Fruit fly (Drosophila melanogaster) whole organism, embryonic: ENCODE data around the gene IscU.
A peak's percentile ranks its signal among the peaks of the same experiment; 100 is the strongest.

Source experiments
- Atf3 ChIP-seq: fragments of 200-800 bp; sonication (Bioruptor generic); optimal IDR thresholded peaks from 3 replicates; lab custom pipeline; 2016; ENCODE audit warnings: missing biosample characterization, missing genetic modification characterization
- Bteb2 ChIP-seq: fragments of 200-800 bp; sonication (Bioruptor generic); optimal IDR thresholded peaks from 2 replicates; lab custom pipeline; 2016; ENCODE audit warnings: missing biosample characterization, missing genetic modification characterization
- CG10267 ChIP-seq: fragments of 200-800 bp; sonication (Bioruptor generic); optimal IDR thresholded peaks from 2 replicates; lab custom pipeline; 2018; ENCODE audit warnings: missing biosample characterization, mild to moderate bottlenecking, missing genetic modification characterization, moderate library complexity
- CG12071 ChIP-seq: fragments of 200-800 bp; sonication (Bioruptor generic); optimal IDR thresholded peaks from 3 replicates; lab custom pipeline; 2018; ENCODE audit warnings: missing biosample characterization, mild to moderate bottlenecking, missing genetic modification characterization
- CG12155 ChIP-seq: fragments of 200-800 bp; sonication (Bioruptor generic); optimal IDR thresholded peaks from 3 replicates; lab custom pipeline; 2016; ENCODE audit warnings: missing biosample characterization, missing genetic modification characterization
- CG12299 ChIP-seq: fragments of 200-800 bp; sonication (Bioruptor generic); optimal IDR thresholded peaks from 2 replicates; lab custom pipeline; 2018; ENCODE audit warnings: missing biosample characterization, mild to moderate bottlenecking, missing genetic modification characterization
- CG12744 ChIP-seq: fragments of 200-800 bp; sonication (Bioruptor generic); optimal IDR thresholded peaks from 2 replicates; lab custom pipeline; 2016; ENCODE audit warnings: missing biosample characterization, missing genetic modification characterization
- CG15601 ChIP-seq: fragments of 200-800 bp; sonication (Bioruptor generic); optimal IDR thresholded peaks from 3 replicates; lab custom pipeline; 2019; ENCODE audit warnings: missing biosample characterization, mild to moderate bottlenecking, missing genetic modification characterization, moderate library complexity
- CG1647 ChIP-seq: fragments of 200-800 bp; sonication (Bioruptor generic); optimal IDR thresholded peaks from 3 replicates; lab custom pipeline; 2016; ENCODE audit warnings: missing biosample characterization, missing genetic modification characterization
- CG17385 ChIP-seq: fragments of 200-800 bp; sonication (Bioruptor generic); optimal IDR thresholded peaks from 3 replicates; lab custom pipeline; 2018; ENCODE audit warnings: missing biosample characterization, mild to moderate bottlenecking, missing genetic modification characterization
- CG17802 ChIP-seq: fragments of 200-800 bp; sonication (Bioruptor generic); optimal IDR thresholded peaks from 2 replicates; lab custom pipeline; 2018; ENCODE audit warnings: missing biosample characterization, mild to moderate bottlenecking, missing genetic modification characterization, moderate library complexity
- CG18011 ChIP-seq: fragments of 200-800 bp; sonication (Bioruptor generic); optimal IDR thresholded peaks from 2 replicates; lab custom pipeline; 2017; ENCODE audit warnings: missing biosample characterization, missing genetic modification characterization, mild to moderate bottlenecking, moderate library complexity, missing genotype
- CG2678 ChIP-seq: fragments of 200-800 bp; sonication (Bioruptor generic); optimal IDR thresholded peaks from 3 replicates; lab custom pipeline; 2019; ENCODE audit warnings: missing biosample characterization, mild to moderate bottlenecking, missing genetic modification characterization, moderate library complexity
- CG30431 ChIP-seq: fragments of 200-800 bp; sonication (Bioruptor generic); optimal IDR thresholded peaks from 2 replicates; lab custom pipeline; 2017; ENCODE audit warnings: missing biosample characterization, missing genetic modification characterization
- CG3163 ChIP-seq: fragments of 200-800 bp; sonication (Bioruptor generic); optimal IDR thresholded peaks from 3 replicates; lab custom pipeline; 2016; ENCODE audit warnings: missing biosample characterization, missing genetic modification characterization
- CG6254 ChIP-seq: fragments of 200-800 bp; sonication (Bioruptor generic); optimal IDR thresholded peaks from 3 replicates; lab custom pipeline; 2017; ENCODE audit warnings: mild to moderate bottlenecking, missing biosample characterization, missing genetic modification reagents, missing genetic modification characterization
- CG7357 ChIP-seq: fragments of 200-800 bp; sonication (Bioruptor generic); IDR thresholded peaks from 3 replicates; pipeline ENCODE4 v1.3.6; 2022; ENCODE audit warnings: missing biosample characterization, missing genetic modification characterization
- CG7839 ChIP-seq: fragments of 200-800 bp; sonication (Bioruptor generic); optimal IDR thresholded peaks from 3 replicates; lab custom pipeline; 2018; ENCODE audit warnings: missing biosample characterization, mild to moderate bottlenecking, missing genetic modification characterization, moderate library complexity
- CG7987 ChIP-seq: fragments of 200-800 bp; sonication (Bioruptor generic); optimal IDR thresholded peaks from 2 replicates; lab custom pipeline; 2018; ENCODE audit warnings: missing biosample characterization, mild to moderate bottlenecking, missing genetic modification characterization, moderate library complexity
- CG9437 ChIP-seq: fragments of 200-800 bp; sonication (Bioruptor generic); optimal IDR thresholded peaks from 2 replicates; lab custom pipeline; 2018; ENCODE audit warnings: missing biosample characterization, mild to moderate bottlenecking, missing genetic modification characterization
- CG9727 ChIP-seq: fragments of 200-800 bp; sonication (Bioruptor generic); optimal IDR thresholded peaks from 3 replicates; lab custom pipeline; 2017; ENCODE audit warnings: missing biosample characterization, mild to moderate bottlenecking, missing genetic modification characterization
- CG9876 ChIP-seq: fragments of 200-800 bp; sonication (Bioruptor generic); optimal IDR thresholded peaks from 2 replicates; lab custom pipeline; 2016; ENCODE audit warnings: missing biosample characterization, missing genetic modification characterization
- Chrac-16 ChIP-seq: fragments of 200-800 bp; sonication (Bioruptor generic); optimal IDR thresholded peaks from 3 replicates; lab custom pipeline; 2016; ENCODE audit warnings: missing biosample characterization, missing genetic modification characterization
- Dbx ChIP-seq: fragments of 200-800 bp; sonication (Bioruptor generic); IDR thresholded peaks from 3 replicates; pipeline ENCODE4 v1.3.6; 2022; ENCODE audit warnings: missing biosample characterization, missing genetic modification characterization
- Dip3 ChIP-seq: fragments of 200-800 bp; sonication (Bioruptor generic); optimal IDR thresholded peaks from 3 replicates; lab custom pipeline; 2016; ENCODE audit warnings: missing biosample characterization, missing genetic modification characterization
- Drgx ChIP-seq: fragments of 200-800 bp; sonication (Bioruptor generic); IDR thresholded peaks from 2 replicates; pipeline ENCODE4 v1.3.6; 2022; ENCODE audit warnings: missing biosample characterization, missing genetic modification characterization
- Ets97D ChIP-seq: fragments of 200-800 bp; sonication (Bioruptor generic); optimal IDR thresholded peaks from 3 replicates; lab custom pipeline; 2016; ENCODE audit warnings: missing biosample characterization, missing genetic modification characterization
- Fer2 ChIP-seq: fragments of 200-800 bp; sonication (Bioruptor generic); optimal IDR thresholded peaks from 2 replicates; lab custom pipeline; 2018; ENCODE audit warnings: missing biosample characterization, mild to moderate bottlenecking, missing genetic modification characterization, moderate library complexity
- H2.0 ChIP-seq: fragments of 200-800 bp; sonication (Bioruptor generic); IDR thresholded peaks from 2 replicates; pipeline ENCODE4 v1.3.6; 2022; ENCODE audit warnings: missing biosample characterization, missing genetic modification characterization
- Hand ChIP-seq: fragments of 200-800 bp; sonication (Bioruptor generic); optimal IDR thresholded peaks from 2 replicates; lab custom pipeline; 2017; ENCODE audit warnings: mild to moderate bottlenecking, missing biosample characterization, missing genetic modification reagents, missing genetic modification characterization
- HmgZ ChIP-seq: fragments of 200-800 bp; sonication (Bioruptor generic); optimal IDR thresholded peaks from 2 replicates; lab custom pipeline; 2018; ENCODE audit warnings: missing biosample characterization, mild to moderate bottlenecking, missing genetic modification characterization
- Max ChIP-seq: fragments of 200-800 bp; sonication (Bioruptor generic); optimal IDR thresholded peaks from 2 replicates; lab custom pipeline; 2016; ENCODE audit warnings: missing biosample characterization, mild to moderate bottlenecking, missing genetic modification characterization
- Mes4 ChIP-seq: fragments of 200-800 bp; sonication (Bioruptor generic); optimal IDR thresholded peaks from 2 replicates; lab custom pipeline; 2016; ENCODE audit warnings: missing biosample characterization, missing genetic modification characterization
- Myb ChIP-seq: fragments of 200-800 bp; sonication (Bioruptor generic); optimal IDR thresholded peaks from 2 replicates; lab custom pipeline; 2016; ENCODE audit warnings: missing biosample characterization, missing genetic modification characterization
- NC2β ChIP-seq: fragments of 200-800 bp; sonication (Bioruptor generic); optimal IDR thresholded peaks from 2 replicates; lab custom pipeline; 2016; ENCODE audit warnings: missing biosample characterization, missing genetic modification characterization
- Sox102F ChIP-seq: fragments of 200-800 bp; sonication (Bioruptor generic); optimal IDR thresholded peaks from 2 replicates; lab custom pipeline; 2018; ENCODE audit warnings: missing biosample characterization, mild to moderate bottlenecking, missing genetic modification characterization, moderate library complexity
- bowl ChIP-seq: fragments of 200-800 bp; sonication (Bioruptor generic); IDR thresholded peaks from 2 replicates; pipeline ENCODE4 v1.3.6; 2022; ENCODE audit warnings: missing biosample characterization, missing genetic modification characterization
- fd102C ChIP-seq: fragments of 200-800 bp; sonication (Bioruptor generic); optimal IDR thresholded peaks from 2 replicates; lab custom pipeline; 2018; ENCODE audit warnings: missing biosample characterization, mild to moderate bottlenecking, missing genetic modification characterization, moderate library complexity
- fd96Cb ChIP-seq: fragments of 200-800 bp; sonication (Bioruptor generic); optimal IDR thresholded peaks from 2 replicates; lab custom pipeline; 2018; ENCODE audit warnings: missing biosample characterization, mild to moderate bottlenecking, missing genetic modification characterization, moderate library complexity
- grn ChIP-seq: fragments of 200-800 bp; sonication (Bioruptor generic); optimal IDR thresholded peaks from 3 replicates; lab custom pipeline; 2017; ENCODE audit warnings: missing biosample characterization, missing genetic modification characterization
- jumu ChIP-seq: fragments of 200-800 bp; sonication (Bioruptor generic); optimal IDR thresholded peaks from 3 replicates; lab custom pipeline; 2016; ENCODE audit warnings: missing biosample characterization, missing genetic modification characterization
- kay ChIP-seq: fragments of 200-800 bp; sonication (Bioruptor generic); optimal IDR thresholded peaks from 2 replicates; lab custom pipeline; 2016; ENCODE audit warnings: missing biosample characterization, missing genetic modification characterization
- peb ChIP-seq: fragments of 200-800 bp; sonication (Bioruptor generic); IDR thresholded peaks from 2 replicates; pipeline ENCODE4 v1.3.6; 2022; ENCODE audit warnings: missing biosample characterization, missing genetic modification characterization
- pros ChIP-seq: fragments of 200-800 bp; sonication (Bioruptor generic); optimal IDR thresholded peaks from 3 replicates; lab custom pipeline; 2019; ENCODE audit warnings: missing biosample characterization, mild to moderate bottlenecking, missing genetic modification characterization, moderate library complexity
- ranshi ChIP-seq: fragments of 200-800 bp; sonication (Bioruptor generic); IDR thresholded peaks from 2 replicates; pipeline ENCODE4 v1.3.6; 2022; ENCODE audit warnings: missing biosample characterization, missing genetic modification characterization
- salm ChIP-seq: fragments of 200-800 bp; sonication (Bioruptor generic); optimal IDR thresholded peaks from 2 replicates; lab custom pipeline; 2018; ENCODE audit warnings: missing biosample characterization, mild to moderate bottlenecking, missing genetic modification characterization
- sc ChIP-seq, 3 experiments: fragments of >200 bp in 2 of 3; fragments of 200-800 bp in 1 of 3; sonication (Bioruptor generic) in 1 of 3; optimal IDR thresholded peaks; 2 replicates in 2 of 3; 3 replicates in 1 of 3; lab custom pipeline; 2017; ENCODE audit warnings: mild to moderate bottlenecking in 1 of 3, missing biosample characterization in 1 of 3, missing genetic modification characterization in 1 of 3, missing genetic modification reagents in 1 of 3
- wor ChIP-seq: fragments of 200-800 bp; sonication (Bioruptor generic); IDR thresholded peaks from 2 replicates; pipeline ENCODE4 v1.3.6; 2022; ENCODE audit warnings: missing biosample characterization, missing genetic modification characterization
- zf30C ChIP-seq: fragments of 200-800 bp; sonication (Bioruptor generic); optimal IDR thresholded peaks from 3 replicates; lab custom pipeline; 2018; ENCODE audit warnings: missing biosample characterization, mild to moderate bottlenecking, missing genetic modification characterization

Gene IscU

dm6 chr3R:8811323-8811936 lies 12.5 kb downstream of the IscU start (continued):
- peak; percentile 98 for TF ChIP-seq CG12155 (GFP tag; lab: Kevin White, UChicago)
- TF ChIP-seq salm, result peak; percentile 98
- peak; percentile 99 for TF ChIP-seq CG1647
- TF ChIP-seq jumu, result peak; percentile 98
- peak; percentile 99 for TF ChIP-seq CG9727 (GFP tag; lab: Kevin White, UChicago)
- TF ChIP-seq CG17802, result peak; percentile 90
- TF ChIP-seq Ets97D, result peak; percentile 93
- TF ChIP-seq CG2678 (tag; lab: Kevin White, UChicago), result peak; percentile 99
- peak; percentile 99 for TF ChIP-seq Sox102F (GFP tag; lab: Kevin White, UChicago)
- TF ChIP-seq Bteb2 (GFP tag; lab: Kevin White, UChicago), result peak; percentile 99
- TF ChIP-seq Hand (GFP tag; lab: Kevin White, UChicago), result peak; percentile 98
- TF ChIP-seq fd96Cb, result peak; percentile 99
- no peak for TF ChIP-seq sc (optimal IDR thresholded peaks at IDR 0.05; lab: Kevin White, UChicago)
- TF ChIP-seq sc (GFP tag; optimal IDR thresholded peaks at IDR 0.05; lab: Kevin White, UChicago), result peak; percentile 96
- peak; percentile 92 for TF ChIP-seq CG3163 (GFP tag; lab: Kevin White, UChicago)
- peak; percentile 97 for TF ChIP-seq bowl
- TF ChIP-seq fd102C (GFP tag; lab: Kevin White, UChicago), result peak; percentile 78
- peak; percentile 96 for TF ChIP-seq CG10267 (tag; lab: Kevin White, UChicago)
- TF ChIP-seq ranshi (GFP tag; lab: Robert Waterston, UW), result peak; percentile 99
- peak; percentile 92 for TF ChIP-seq CG18011 (GFP tag; lab: Kevin White, UChicago)
- TF ChIP-seq CG15601 (tag; lab: Kevin White, UChicago), result peak; percentile 97
- peak; percentile 98 for TF ChIP-seq NC2β (GFP tag; lab: Kevin White, UChicago)
- peak; percentile 97 for TF ChIP-seq CG7987
- TF ChIP-seq CG30431 (GFP tag; lab: Kevin White, UChicago), result peak; percentile 97
- TF ChIP-seq CG17385 (GFP tag; lab: Kevin White, UChicago), result peak; percentile 98
- peak; percentile 86 for TF ChIP-seq grn (GFP tag; lab: Kevin White, UChicago)
- TF ChIP-seq pros (GFP tag; lab: Kevin White, UChicago), result peak; percentile 59
- peak; percentile 99 for TF ChIP-seq CG12744 (GFP tag; lab: Kevin White, UChicago)
- peak; percentile 93 for TF ChIP-seq Myb (GFP tag; lab: Kevin White, UChicago)
- TF ChIP-seq Drgx (GFP tag; lab: Robert Waterston, UW), result peak; percentile 99
- TF ChIP-seq H2.0 (GFP tag; lab: Robert Waterston, UW), result peak; percentile 99
- TF ChIP-seq Dbx, result peak; percentile 100
- peak; percentile 98 for TF ChIP-seq kay
- TF ChIP-seq Mes4 (GFP tag; lab: Kevin White, UChicago), result peak; percentile 98
- peak; percentile 95 for TF ChIP-seq CG9876
- TF ChIP-seq CG7839 (tag; lab: Kevin White, UChicago), result peak; percentile 99
- TF ChIP-seq Chrac-16, result peak; percentile 99
- peak; percentile 99 for TF ChIP-seq CG12071 (GFP tag; lab: Kevin White, UChicago)
- TF ChIP-seq CG9437 (GFP tag; lab: Kevin White, UChicago), result peak; percentile 95
- peak; percentile 99 for TF ChIP-seq Dip3 (GFP tag; lab: Kevin White, UChicago)
- peak; percentile 96 for TF ChIP-seq peb
- TF ChIP-seq wor, result peak; percentile 96
- peak; percentile 98 for TF ChIP-seq Fer2 (tag; lab: Kevin White, UChicago)
- TF ChIP-seq CG12299 (tag; lab: Kevin White, UChicago), result peak; percentile 98
- TF ChIP-seq Atf3 (GFP tag; lab: Kevin White, UChicago), result peak; percentile 98
- TF ChIP-seq CG7357 (GFP tag; lab: Robert Waterston, UW), result peak; percentile 94
- peak; percentile 3 for TF ChIP-seq zf30C
- peak; percentile 98 for TF ChIP-seq Max (GFP tag; lab: Kevin White, UChicago)
- TF ChIP-seq CG6254 (GFP tag; lab: Kevin White, UChicago), result peak; percentile 93
- peak; percentile 99 for TF ChIP-seq HmgZ (tag; lab: Kevin White, UChicago)
